Worm (Caenorhabditis elegans): Measurements from ENCODE around the gene far-2.

Gene far-2

ce11 chrIII:9060267-9060666, 21.4 kb upstream of the far-2 start (continued):
- TF ChIP-seq pha-4 (tag; optimal IDR thresholded peaks at IDR 0.05) (no peak), dpl-1 (GFP tag; optimal IDR thresholded peaks at IDR 0.05) (no peak), ztf-6 (GFP tag; IDR thresholded peaks at IDR 0.05) (no peak), attf-6 (GFP tag; IDR thresholded peaks at IDR 0.05) (no peak), ekl-4 (GFP tag; IDR thresholded peaks at IDR 0.05) (no peak), B0336.3 (GFP tag; IDR thresholded peaks at IDR 0.05) (peak; percentile 74; the same call in 1 of the 2 replicates), sdz-38 (tag; optimal IDR thresholded peaks at IDR 0.05) (no peak), akir-1 (GFP tag; optimal IDR thresholded peaks at IDR 0.05) (no peak), nhr-120 (GFP tag; IDR thresholded peaks at IDR 0.05) (no peak), nhr-90 (tag; optimal IDR thresholded peaks at IDR 0.05) (peak; percentile 25), mel-28 (tag; optimal IDR thresholded peaks at IDR 0.05; ENCODE audit: borderline replicate concordance) (no peak), K11D2.4 (GFP tag; IDR thresholded peaks at IDR 0.05) (peak; percentile 43; the same call in 1 of the 2 replicates), C06A6.2 (GFP tag; conservative IDR thresholded peaks at IDR 0.05) (no peak), nhr-80 (tag; optimal IDR thresholded peaks at IDR 0.05) (peak; percentile 29), hmg-20 (GFP tag; IDR thresholded peaks at IDR 0.05) (no peak), ztf-18 (tag; optimal IDR thresholded peaks at IDR 0.05) (peak; percentile 3), Y79H2A.3 (GFP tag; conservative IDR thresholded peaks at IDR 0.05) (no peak), lin-54 (GFP tag; optimal IDR thresholded peaks at IDR 0.05) (peak; percentile 53), sptf-2 (GFP tag; optimal IDR thresholded peaks at IDR 0.05) (no peak), bed-2 (GFP tag; IDR thresholded peaks at IDR 0.05) (no peak), xnd-1 (tag; optimal IDR thresholded peaks at IDR 0.05) (no peak), D2030.7 (GFP tag; IDR thresholded peaks at IDR 0.05) (no peak), T26A5.8 (tag; optimal IDR thresholded peaks at IDR 0.05) (no peak), hrde-1 (tag; optimal IDR thresholded peaks at IDR 0.05; ENCODE audit: borderline replicate concordance) (peak; percentile 78), zfh-2 (GFP tag; conservative IDR thresholded peaks at IDR 0.05) (no peak), nhr-179 (tag; optimal IDR thresholded peaks at IDR 0.05) (no peak), ceh-100 (GFP tag; IDR thresholded peaks at IDR 0.05) (peak; percentile 15; the same call in 1 of the 2 replicates), bed-1 (GFP tag; IDR thresholded peaks at IDR 0.05) (no peak), F57A8.1 (GFP tag; optimal IDR thresholded peaks at IDR 0.05) (no peak), nfya-1 (tag; optimal IDR thresholded peaks at IDR 0.05; ENCODE audit: borderline replicate concordance, insufficient read depth) (no peak), madf-10 (tag; optimal IDR thresholded peaks at IDR 0.05) (peak; percentile 57), ztf-26 (tag; optimal IDR thresholded peaks at IDR 0.05) (no peak), Y95B8A.8 (GFP tag; IDR thresholded peaks at IDR 0.05) (peak; percentile 58; the same call in 1 of the 2 replicates), nfyb-1 (GFP tag; IDR thresholded peaks at IDR 0.05) (peak; percentile 79), attf-5 (GFP tag; optimal IDR thresholded peaks at IDR 0.05) (no peak), hsf-1 (GFP tag; IDR thresholded peaks at IDR 0.05) (0 out of 2 replicates have a peak, but pooled peaks have one; percentile 23), aptf-2 (GFP tag; conservative IDR thresholded peaks at IDR 0.05) (no peak), egl-18 (GFP tag; IDR thresholded peaks at IDR 0.05) (no peak), madf-6 (GFP tag; IDR thresholded peaks at IDR 0.05) (peak; percentile 30; the same call in 1 of the 2 replicates), lir-1 (GFP tag; conservative IDR thresholded peaks at IDR 0.05) (no peak), F55B11.4 (tag; optimal IDR thresholded peaks at IDR 0.05; ENCODE audit: borderline replicate concordance, insufficient read depth) (no peak), cebp-2 (GFP tag; IDR thresholded peaks at IDR 0.05) (peak; percentile 88; the same call in 1 of the 2 replicates), let-607 (tag; optimal IDR thresholded peaks at IDR 0.05) (no peak), F49E8.2 (tag; optimal IDR thresholded peaks at IDR 0.05; ENCODE audit: insufficient read depth) (no peak), egl-44 (GFP tag; IDR thresholded peaks at IDR 0.05) (no peak), mcd-1 (GFP tag; IDR thresholded peaks at IDR 0.05) (no peak; the same call in 1 of the 2 replicates), nhr-27 (tag; optimal IDR thresholded peaks at IDR 0.05) (no peak), lin-26 (GFP tag; IDR thresholded peaks at IDR 0.05) (0 out of 2 replicates have a peak, but pooled peaks have one; percentile 23), ccch-3 (GFP tag; optimal IDR thresholded peaks at IDR 0.05) (no peak)

All from whole organism, young adult.